Fruit fly (Drosophila melanogaster) whole organism, prepupa: ENCODE measurements around the gene CG31551.

Experiments
- Blimp-1 ChIP-seq: fragments of 200-800 bp; sonication (Bioruptor generic); optimal IDR thresholded peaks from 3 replicates; lab custom pipeline; 2017; ENCODE audit warnings: missing biosample characterization, missing genetic modification characterization, mild to moderate bottlenecking, moderate library complexity, missing genetic modification reagents
- CG16779 ChIP-seq: fragments of 200-800 bp; sonication (Bioruptor generic); optimal IDR thresholded peaks from 3 replicates; lab custom pipeline; 2017; ENCODE audit warnings: missing biosample characterization, mild to moderate bottlenecking, missing genetic modification characterization
- CG9139 ChIP-seq: fragments of 200-800 bp; sonication (Bioruptor generic); optimal IDR thresholded peaks from 3 replicates; lab custom pipeline; 2017; ENCODE audit warnings: missing biosample characterization, mild to moderate bottlenecking, missing genetic modification characterization
- Eip78C ChIP-seq: fragments of 200-800 bp; sonication (Bioruptor generic); peaks from one replicate; lab custom pipeline; 2016; ENCODE audit warnings: missing biosample characterization, missing genetic modification characterization
- Eip93F ChIP-seq: fragments of 200-800 bp; sonication (Bioruptor generic); optimal IDR thresholded peaks from 2 replicates; lab custom pipeline; 2016; ENCODE audit warnings: missing biosample characterization, mild to moderate bottlenecking, missing genetic modification characterization
- Hr38 ChIP-seq: sonication (Bioruptor generic); optimal IDR thresholded peaks from 2 replicates; lab custom pipeline; 2016; ENCODE audit warnings: missing biosample characterization, missing genetic modification characterization
- Hr39 ChIP-seq: fragments of 200-800 bp; sonication (Bioruptor generic); optimal IDR thresholded peaks from 2 replicates; lab custom pipeline; 2016; ENCODE audit warnings: missing biosample characterization, missing genetic modification characterization
- acj6 ChIP-seq: fragments of 200-800 bp; sonication (Bioruptor generic); optimal IDR thresholded peaks from 3 replicates; lab custom pipeline; 2016; ENCODE audit warnings: missing biosample characterization, missing genetic modification characterization
- eg ChIP-seq: fragments of 200-800 bp; sonication (Bioruptor generic); IDR thresholded peaks from 3 replicates; pipeline ENCODE4 v1.3.6; 2022; ENCODE audit warnings: missing biosample characterization, missing genetic modification characterization
- net ChIP-seq: fragments of 200-800 bp; sonication (Bioruptor generic); optimal IDR thresholded peaks from 3 replicates; lab custom pipeline; 2016; ENCODE audit warnings: missing biosample characterization, missing genetic modification characterization

DNA sequence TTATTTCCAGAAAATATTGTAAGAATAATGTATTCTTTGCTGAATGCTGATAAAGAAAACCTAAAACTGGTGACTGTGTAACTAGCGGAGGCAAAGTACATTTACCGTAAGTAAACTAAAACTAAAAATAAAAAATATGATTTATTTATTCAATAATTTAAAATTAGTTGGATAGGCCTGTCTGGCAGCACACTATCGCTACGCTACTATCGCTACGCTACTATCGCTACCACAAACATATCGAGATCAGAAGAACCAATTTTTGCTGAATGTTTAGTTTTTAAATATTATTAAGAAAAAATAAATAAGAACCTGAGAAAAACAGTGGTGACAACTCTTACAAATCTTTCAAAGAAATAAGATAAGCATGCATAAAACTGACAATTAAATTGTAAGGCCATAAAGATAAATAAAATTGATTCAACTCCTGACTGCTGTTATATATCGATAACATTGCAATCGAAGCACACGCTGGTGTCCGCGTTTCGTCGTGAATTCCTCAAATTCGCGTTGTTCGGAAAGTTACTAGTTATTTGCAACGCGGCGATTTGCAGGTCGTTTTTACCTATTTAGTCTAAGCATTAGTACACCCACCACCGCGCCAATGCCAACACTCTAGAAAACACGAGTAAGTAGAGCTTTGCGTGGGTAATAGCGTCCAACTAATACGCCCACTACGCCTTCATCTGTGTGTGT is 32.7 kb downstream of the CG31551 start, which contains the start of gene Wdr33:
- no peak for TF ChIP-seq CG9139 (GFP tag; lab: Kevin White, UChicago)
- TF ChIP-seq eg: no peak
- TF ChIP-seq Blimp-1 (GFP tag; lab: Kevin White, UChicago): no peak
- no peak for TF ChIP-seq Hr38 (GFP tag; lab: Kevin White, UChicago)
- TF ChIP-seq Hr39: peak; percentile 33
- peak; percentile 54 for TF ChIP-seq acj6 (GFP tag; lab: Kevin White, UChicago)
- TF ChIP-seq CG16779 (tag; lab: Kevin White, UChicago): no peak
- no peak for TF ChIP-seq Eip93F (GFP tag; lab: Kevin White, UChicago)
- peak; percentile 9 for TF ChIP-seq Eip78C (GFP tag; lab: Kevin White, UChicago)
- TF ChIP-seq net (GFP tag; lab: Kevin White, UChicago): no peak
